Fruit fly (Drosophila melanogaster) whole organism, prepupa: ENCODE results near the gene CG14778.

Experiments
- Blimp-1 ChIP-seq: fragments of 200-800 bp; sonication (Bioruptor generic); optimal IDR thresholded peaks from 3 replicates; lab custom pipeline; 2017; ENCODE audit warnings: missing biosample characterization, missing genetic modification characterization, mild to moderate bottlenecking, moderate library complexity, missing genetic modification reagents
- CG10669 ChIP-seq: fragments of 200-800 bp; sonication (Bioruptor generic); optimal IDR thresholded peaks from 3 replicates; lab custom pipeline; 2018; ENCODE audit warnings: missing biosample characterization, mild to moderate bottlenecking, missing genetic modification characterization, moderate library complexity
- CG11762 ChIP-seq: fragments of 200-800 bp; sonication (Bioruptor generic); optimal IDR thresholded peaks from 3 replicates; lab custom pipeline; 2016; ENCODE audit warnings: missing biosample characterization, missing genetic modification characterization; ENCODE audit not compliant: insufficient read depth
- CG11902 ChIP-seq: fragments of 200-800 bp; sonication (Bioruptor generic); optimal IDR thresholded peaks from 3 replicates; lab custom pipeline; 2016; ENCODE audit warnings: missing biosample characterization, missing genetic modification characterization
- CG15336 ChIP-seq: fragments of 200-800 bp; sonication (Bioruptor generic); IDR thresholded peaks from 2 replicates; pipeline ENCODE4 v1.3.6; 2022; ENCODE audit warnings: missing biosample characterization, missing genetic modification characterization
- CG1621 ChIP-seq: fragments of 200-800 bp; sonication (Bioruptor generic); optimal IDR thresholded peaks from 3 replicates; lab custom pipeline; 2018; ENCODE audit warnings: missing biosample characterization, mild to moderate bottlenecking, missing genetic modification characterization
- CG3032 ChIP-seq: fragments of 200-800 bp; optimal IDR thresholded peaks from 2 replicates; lab custom pipeline; 2019; ENCODE audit warnings: missing biosample characterization, mild to moderate bottlenecking, missing genetic modification characterization, moderate library complexity
- CG31627 ChIP-seq: fragments of 200-800 bp; sonication (Bioruptor generic); optimal IDR thresholded peaks from 3 replicates; lab custom pipeline; 2016; ENCODE audit warnings: missing biosample characterization, missing genetic modification characterization
- CG32006 ChIP-seq: fragments of 200-800 bp; sonication (Bioruptor generic); optimal IDR thresholded peaks from 3 replicates; lab custom pipeline; 2017; ENCODE audit warnings: missing biosample characterization, mild to moderate bottlenecking, missing genetic modification characterization
- CG34406 ChIP-seq: fragments of 200-800 bp; sonication (Bioruptor generic); optimal IDR thresholded peaks from 3 replicates; lab custom pipeline; 2016; ENCODE audit warnings: missing biosample characterization, missing genetic modification characterization
- CG3919 ChIP-seq: fragments of 200-800 bp; sonication (Bioruptor generic); optimal IDR thresholded peaks from 3 replicates; lab custom pipeline; 2016; ENCODE audit warnings: missing biosample characterization, missing genetic modification characterization
- CG6163 ChIP-seq: fragments of 200-800 bp; sonication (Bioruptor generic); IDR thresholded peaks from 3 replicates; pipeline ENCODE4 v1.3.6; 2022; ENCODE audit warnings: missing biosample characterization, missing genetic modification characterization
- CG6792 ChIP-seq: fragments of 200-800 bp; sonication (Bioruptor generic); optimal IDR thresholded peaks from 3 replicates; lab custom pipeline; 2016; ENCODE audit warnings: missing biosample characterization, missing genetic modification characterization
- CG6808 ChIP-seq: fragments of 200-800 bp; sonication (Bioruptor generic); optimal IDR thresholded peaks from 3 replicates; lab custom pipeline; 2017; ENCODE audit warnings: missing biosample characterization, missing genetic modification characterization, mild to moderate bottlenecking, moderate library complexity, missing genetic modification reagents
- CG6854 ChIP-seq: fragments of 200-800 bp; sonication (Bioruptor generic); optimal IDR thresholded peaks from 2 replicates; lab custom pipeline; 2017; ENCODE audit warnings: missing biosample characterization, mild to moderate bottlenecking, missing genetic modification characterization
- CG7368 ChIP-seq: fragments of 200-800 bp; sonication (Bioruptor generic); optimal IDR thresholded peaks from 3 replicates; lab custom pipeline; 2016; ENCODE audit warnings: missing biosample characterization, missing genetic modification characterization
- CG8632 ChIP-seq: fragments of 200-800 bp; sonication (Bioruptor generic); optimal IDR thresholded peaks from 3 replicates; lab custom pipeline; 2016; ENCODE audit warnings: missing biosample characterization, missing genetic modification characterization
- Eip75B ChIP-seq: fragments of 200-800 bp; sonication (Bioruptor generic); optimal IDR thresholded peaks from 3 replicates; lab custom pipeline; 2016; ENCODE audit warnings: missing biosample characterization, missing genetic modification characterization
- Eip78C ChIP-seq: fragments of 200-800 bp; sonication (Bioruptor generic); peaks from one replicate; lab custom pipeline; 2016; ENCODE audit warnings: missing biosample characterization, missing genetic modification characterization
- Ets21C ChIP-seq: fragments of 200-800 bp; sonication (Bioruptor generic); optimal IDR thresholded peaks from 3 replicates; lab custom pipeline; 2016; ENCODE audit warnings: missing biosample characterization, missing genetic modification characterization
- Ets96B ChIP-seq: fragments of 200-800 bp; optimal IDR thresholded peaks from 2 replicates; lab custom pipeline; 2019; ENCODE audit warnings: missing biosample characterization, mild to moderate bottlenecking, missing genetic modification characterization, moderate library complexity
- Gug ChIP-seq: fragments of 200-800 bp; sonication (Bioruptor generic); IDR thresholded peaks from 2 replicates; pipeline ENCODE4 v1.3.6; 2022; ENCODE audit warnings: missing biosample characterization, missing genetic modification characterization
- Hr4 ChIP-seq: fragments of 200-800 bp; sonication (Bioruptor generic); optimal IDR thresholded peaks from 3 replicates; lab custom pipeline; 2016; ENCODE audit warnings: missing biosample characterization, missing genetic modification characterization
- Lpt ChIP-seq: fragments of 200-800 bp; sonication (Bioruptor generic); optimal IDR thresholded peaks from 3 replicates; lab custom pipeline; 2016; ENCODE audit warnings: missing biosample characterization, missing genetic modification characterization
- Sox102F ChIP-seq: fragments of 200-800 bp; sonication (Bioruptor generic); optimal IDR thresholded peaks from 2 replicates; lab custom pipeline; 2016; ENCODE audit warnings: missing biosample characterization, mild to moderate bottlenecking, missing genetic modification characterization
- Sox14 ChIP-seq: fragments of 200-800 bp; sonication (Bioruptor generic); optimal IDR thresholded peaks from 3 replicates; lab custom pipeline; 2016; ENCODE audit warnings: missing biosample characterization, missing genetic modification characterization
- Sox15 ChIP-seq: fragments of 200-800 bp; sonication (Bioruptor generic); optimal IDR thresholded peaks from 3 replicates; lab custom pipeline; 2016; ENCODE audit warnings: missing biosample characterization, missing genetic modification characterization
- acj6 ChIP-seq: fragments of 200-800 bp; sonication (Bioruptor generic); optimal IDR thresholded peaks from 3 replicates; lab custom pipeline; 2016; ENCODE audit warnings: missing biosample characterization, missing genetic modification characterization
- cyc ChIP-seq: fragments of 200-800 bp; sonication (Bioruptor generic); optimal IDR thresholded peaks from 3 replicates; lab custom pipeline; 2016; ENCODE audit warnings: missing biosample characterization, missing genetic modification characterization
- dac ChIP-seq: fragments of 200-800 bp; sonication (Bioruptor generic); optimal IDR thresholded peaks from 2 replicates; lab custom pipeline; 2017; ENCODE audit warnings: missing biosample characterization, mild to moderate bottlenecking, missing genetic modification characterization
- dsx ChIP-seq: fragments of 200-800 bp; optimal IDR thresholded peaks from 3 replicates; lab custom pipeline; 2019; ENCODE audit warnings: missing biosample characterization, mild to moderate bottlenecking, missing genetic modification characterization, moderate library complexity; ENCODE audit not compliant: poor library complexity, severe bottlenecking
- eg ChIP-seq: fragments of 200-800 bp; sonication (Bioruptor generic); IDR thresholded peaks from 3 replicates; pipeline ENCODE4 v1.3.6; 2022; ENCODE audit warnings: missing biosample characterization, missing genetic modification characterization
- esn ChIP-seq: fragments of 200-800 bp; sonication (Bioruptor generic); optimal IDR thresholded peaks from 2 replicates; lab custom pipeline; 2016; ENCODE audit warnings: missing biosample characterization, mild to moderate bottlenecking, missing genetic modification characterization, moderate library complexity
- fd59A ChIP-seq: fragments of 200-800 bp; sonication (Bioruptor generic); optimal IDR thresholded peaks from 2 replicates; lab custom pipeline; 2017; ENCODE audit warnings: missing biosample characterization, mild to moderate bottlenecking, missing genetic modification characterization, missing genetic modification reagents
- fd85E ChIP-seq: fragments of 200-800 bp; sonication (Bioruptor generic); optimal IDR thresholded peaks from 3 replicates; lab custom pipeline; 2016; ENCODE audit warnings: missing biosample characterization, missing genetic modification characterization
- fkh ChIP-seq: fragments of 200-800 bp; sonication (Bioruptor generic); optimal IDR thresholded peaks from 3 replicates; lab custom pipeline; 2017; ENCODE audit warnings: missing biosample characterization, mild to moderate bottlenecking, missing genetic modification characterization, moderate library complexity
- spab ChIP-seq: fragments of 200-800 bp; sonication (Bioruptor generic); optimal IDR thresholded peaks from 2 replicates; lab custom pipeline; 2017; ENCODE audit warnings: missing biosample characterization, mild to moderate bottlenecking, missing genetic modification characterization, missing genetic modification reagents
- ss ChIP-seq, 2 experiments: fragments of 200-800 bp; sonication (Bioruptor generic); optimal IDR thresholded peaks; 2 replicates in 1 of 2; 3 replicates in 1 of 2; lab custom pipeline; 2017 to 2018; ENCODE audit warnings: mild to moderate bottlenecking in 2 of 2, missing biosample characterization in 2 of 2, missing genetic modification characterization in 2 of 2, moderate library complexity in 1 of 2
- svp ChIP-seq: fragments of 200-800 bp; sonication (Bioruptor generic); peaks from one replicate; lab custom pipeline; 2016; ENCODE audit warnings: missing biosample characterization, missing genetic modification characterization

Gene CG14778

DNA sequence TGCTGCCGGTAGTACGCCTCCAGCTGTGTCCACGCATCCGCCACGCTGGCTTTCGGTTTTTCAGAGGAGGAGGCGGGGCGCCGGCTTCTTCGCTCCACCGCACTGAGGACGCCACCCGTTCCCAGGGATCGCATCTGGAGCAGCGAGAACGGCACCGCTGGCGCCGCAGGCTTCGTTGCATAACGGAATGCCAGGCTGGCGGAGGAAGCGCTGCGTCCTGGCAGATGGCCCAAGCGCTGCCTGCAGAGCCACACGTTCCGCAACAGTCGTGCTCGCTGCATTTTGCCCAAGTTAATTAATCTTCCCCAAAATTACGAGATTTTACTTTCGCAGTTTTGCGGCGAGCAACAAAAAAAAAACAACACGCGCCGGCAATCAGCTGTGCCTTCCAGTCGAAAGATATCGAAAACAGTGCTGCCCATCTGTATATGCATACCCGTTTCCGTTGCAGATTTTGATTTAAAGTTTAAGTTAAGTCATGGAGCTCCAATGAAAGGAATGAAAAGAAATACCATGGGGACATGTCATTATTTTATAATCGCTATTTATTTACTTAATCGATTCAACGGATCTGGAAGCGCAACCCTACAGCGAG lies 6.9 kb upstream of the CG14778 start, which contains the start of gene Lrpprc2:
TSS of gene Lrpprc2 (minus strand) at position 340 of the 595 bp plus-strand sequence.
- TF ChIP-seq Ets96B (tag; lab: Kevin White, UChicago), result no peak
- no peak for TF ChIP-seq fkh (GFP tag; lab: Kevin White, UChicago)
- TF ChIP-seq eg, result 0 out of 3 replicates have a peak, but pooled peaks have one; percentile 9
- peak; percentile 100 for TF ChIP-seq CG6808 (GFP tag; lab: Kevin White, UChicago)
- TF ChIP-seq Ets21C (GFP tag; lab: Kevin White, UChicago), result no peak

DNA sequence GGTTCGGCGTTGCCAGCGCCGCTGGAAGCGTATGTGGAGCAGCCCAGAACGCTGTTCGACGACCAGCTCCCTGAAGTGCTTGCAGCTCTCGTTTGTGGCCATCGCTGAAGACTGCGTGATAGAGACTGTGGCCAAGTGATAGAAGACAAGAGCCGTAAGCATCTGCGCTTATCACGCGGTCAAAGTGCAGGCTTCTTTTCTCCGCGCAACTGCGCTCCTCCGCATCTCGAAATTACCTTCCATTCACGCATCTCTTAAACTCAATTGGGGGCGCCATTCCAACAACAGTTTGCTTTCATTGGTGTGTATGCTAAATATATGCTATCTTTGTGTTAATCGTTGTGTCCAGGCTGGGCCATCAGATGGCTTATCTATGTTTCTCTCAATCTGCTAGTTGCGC lies 5.7 kb upstream of the CG14778 start, which contains the start of gene CG14787:
TSS of gene CG14787 (minus strand) at position 133 of the 400 bp plus-strand sequence.
- peak; percentile 88 for TF ChIP-seq svp (GFP tag; lab: Kevin White, UChicago)
- TF ChIP-seq Sox14 (GFP tag; lab: Kevin White, UChicago), result no peak
- peak; percentile 66 for TF ChIP-seq Eip78C
- TF ChIP-seq CG6808 (GFP tag; lab: Kevin White, UChicago), result peak; percentile 21
- no peak for TF ChIP-seq CG11902 (GFP tag; lab: Kevin White, UChicago)
- TF ChIP-seq ss (GFP tag; optimal IDR thresholded peaks at IDR 0.05; lab: Kevin White, UChicago), result peak; percentile 60 to 67
- no peak for TF ChIP-seq CG32006 (GFP tag; lab: Kevin White, UChicago)

DNA sequence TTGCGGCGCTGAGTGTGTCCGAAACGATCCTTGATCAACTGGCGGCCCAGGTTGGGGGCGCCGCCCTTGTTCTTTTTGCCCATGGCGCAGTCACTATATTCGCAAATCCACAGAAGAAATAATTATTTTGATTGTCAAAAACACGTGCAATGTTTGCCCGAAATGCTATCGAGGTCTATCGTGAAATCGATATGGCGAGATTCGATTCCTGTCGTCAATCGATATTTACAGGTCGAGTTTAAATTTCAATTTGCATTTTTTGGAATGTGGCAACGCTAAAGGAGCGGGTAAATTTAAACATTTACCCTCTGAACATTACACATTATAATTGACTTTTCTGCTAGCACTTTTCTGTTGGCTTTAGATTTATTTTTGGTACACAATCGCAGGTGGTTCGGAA lies 3.3 kb upstream of the CG14778 start, which contains the start of gene Ns3:
TSS of gene Ns3 (minus strand) at position 188 of the 400 bp plus-strand sequence.
- TF ChIP-seq CG11762 (GFP tag; lab: Kevin White, UChicago) (no peak), CG15336 (GFP tag; lab: Robert Waterston, UW) (no peak), CG10669 (GFP tag; lab: Kevin White, UChicago) (no peak), CG11902 (GFP tag; lab: Kevin White, UChicago) (no peak), fd85E (GFP tag; lab: Kevin White, UChicago) (no peak)
- TF ChIP-seq, all 60 proteins: peak for 0

DNA sequence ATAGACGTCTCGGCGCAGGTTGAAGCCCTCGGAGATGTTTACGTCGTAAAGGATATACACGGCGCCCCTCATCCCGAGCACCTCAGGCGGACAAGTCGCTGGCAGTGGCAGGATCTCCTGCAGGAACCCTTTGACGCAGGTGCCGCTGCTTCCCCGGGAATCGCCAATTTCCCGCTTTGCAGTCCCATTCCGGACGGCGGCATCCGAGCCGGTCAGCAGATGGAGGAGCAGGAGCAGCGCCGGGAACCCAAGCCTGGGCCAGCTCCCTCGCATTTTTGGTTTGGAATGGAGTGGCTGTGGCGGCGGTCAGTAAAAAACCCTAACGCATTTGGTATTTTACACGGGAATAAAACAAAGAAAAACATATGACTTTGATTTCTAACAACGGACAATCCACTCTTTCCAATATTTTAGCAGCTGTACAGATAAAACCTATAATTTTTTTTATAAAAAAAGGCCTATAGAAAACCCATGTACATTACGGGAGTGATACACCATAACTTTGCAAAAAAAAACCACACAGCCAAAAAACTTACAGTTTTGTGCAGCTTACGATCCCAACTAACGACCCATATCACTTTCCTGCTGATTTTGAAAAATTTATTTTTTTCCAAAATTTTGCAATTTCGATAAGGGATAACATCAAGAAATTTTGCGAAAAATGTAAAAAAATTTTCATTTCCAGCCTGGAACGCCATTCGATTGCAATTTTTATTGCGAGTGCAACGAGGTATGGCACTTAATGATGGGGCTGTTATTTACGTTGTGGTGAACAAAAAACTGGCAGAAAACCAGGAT lies 1.4 kb upstream of the CG14778 start, which contains the start of the genes O-fut2 and CG14777:
TSS of gene O-fut2 (minus strand) at position 290 of the 798 bp plus-strand sequence.
TSS of gene CG14777 (plus strand) at position 428 of the 798 bp plus-strand sequence.
- TF ChIP-seq CG15336 (GFP tag; lab: Robert Waterston, UW), result peak; percentile 75
- TF ChIP-seq CG34406 (GFP tag; lab: Kevin White, UChicago), result peak; percentile 54
- TF ChIP-seq eg, result peak; percentile 77
- TF ChIP-seq ss (GFP tag; optimal IDR thresholded peaks at IDR 0.05; lab: Kevin White, UChicago), result peak in 1 of 2 experiments; percentile 30
- peak; percentile 67 for TF ChIP-seq Hr4 (GFP tag; lab: Kevin White, UChicago)
- TF ChIP-seq CG11902 (GFP tag; lab: Kevin White, UChicago), result peak; percentile 35
- peak; percentile 47 for TF ChIP-seq cyc (GFP tag; lab: Kevin White, UChicago)
- TF ChIP-seq Sox15 (GFP tag; lab: Kevin White, UChicago), result peak; percentile 43
- TF ChIP-seq acj6 (GFP tag; lab: Kevin White, UChicago), result peak; percentile 72
- peak; percentile 18 for TF ChIP-seq fd59A (GFP tag; lab: Kevin White, UChicago)
- TF ChIP-seq esn (GFP tag; lab: Kevin White, UChicago), result peak; percentile 69
- no peak for TF ChIP-seq Blimp-1 (GFP tag; lab: Kevin White, UChicago)
- peak; percentile 32 for TF ChIP-seq CG3032 (tag; lab: Kevin White, UChicago)
- TF ChIP-seq fd85E (GFP tag; lab: Kevin White, UChicago), result no peak
- TF ChIP-seq Sox14 (GFP tag; lab: Kevin White, UChicago), result peak; percentile 78
- peak; percentile 32 for TF ChIP-seq CG8632
- no peak for TF ChIP-seq CG7368 (GFP tag; lab: Kevin White, UChicago)
- peak; percentile 13 for TF ChIP-seq Ets96B (tag; lab: Kevin White, UChicago)
- TF ChIP-seq spab (GFP tag; lab: Kevin White, UChicago), result no peak
- TF ChIP-seq fkh (GFP tag; lab: Kevin White, UChicago), result no peak
- peak; percentile 57 for TF ChIP-seq Eip75B
- no peak for TF ChIP-seq CG1621 (tag; lab: Kevin White, UChicago)
- peak; percentile 60; the same call in 1 of the 2 replicates for TF ChIP-seq Gug (GFP tag; lab: Robert Waterston, UW)
- no peak for TF ChIP-seq CG6854 (GFP tag; lab: Kevin White, UChicago)
- TF ChIP-seq dac (GFP tag; lab: Kevin White, UChicago), result peak; percentile 31
- peak; percentile 53 for TF ChIP-seq CG3919 (GFP tag; lab: Kevin White, UChicago)
- TF ChIP-seq CG11762 (GFP tag; lab: Kevin White, UChicago), result peak; percentile 13
- TF ChIP-seq CG6163, result peak; percentile 69
- peak; percentile 59 for TF ChIP-seq CG31627 (GFP tag; lab: Kevin White, UChicago)
- no peak for TF ChIP-seq dsx (GFP tag; lab: Kevin White, UChicago)
- peak; percentile 54 for TF ChIP-seq CG6792
- peak; percentile 63 for TF ChIP-seq Sox102F
- peak; percentile 80 for TF ChIP-seq CG32006 (GFP tag; lab: Kevin White, UChicago)
- TF ChIP-seq CG6808 (GFP tag; lab: Kevin White, UChicago), result no peak
- TF ChIP-seq Ets21C (GFP tag; lab: Kevin White, UChicago), result peak; percentile 49
- peak; percentile 31 for TF ChIP-seq Lpt (GFP tag; lab: Kevin White, UChicago)
